Fruit fly (Drosophila melanogaster): Measurements from ENCODE around the gene peg.

The peg gene

DNA sequence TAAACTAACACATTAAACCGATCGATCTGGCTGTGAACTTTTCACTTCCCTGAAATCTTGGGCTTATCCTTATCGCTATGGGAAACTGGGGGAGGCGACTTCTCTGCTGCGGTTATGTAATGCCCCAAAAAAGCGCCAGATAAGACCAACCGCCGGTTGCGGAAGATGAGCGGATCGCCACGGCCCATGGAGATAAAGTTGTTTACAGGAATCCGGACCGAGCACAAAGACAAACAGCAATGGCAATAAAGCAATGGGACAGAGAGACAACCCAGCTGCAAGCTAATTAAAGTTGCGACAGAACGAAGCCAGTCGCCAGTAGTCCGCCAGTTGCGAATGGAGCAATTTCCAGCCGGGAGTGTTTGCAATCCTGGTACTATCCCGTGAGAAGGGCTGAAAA lies 8.3 kb downstream of the peg start, which contains the start of gene CG5697:
CG5697 (plus strand) TSS at position 314 of the 400 bp plus-strand sequence.
- peak; percentile 26 for TF ChIP-seq Hr83 (GFP tag; optimal IDR thresholded peaks at IDR 0.05; ENCODE audit: poor library complexity, severe bottlenecking)
- no peak for TF ChIP-seq ey (GFP tag; optimal IDR thresholded peaks at IDR 0.05)
- TF ChIP-seq Myc (optimal IDR thresholded peaks at IDR 0.05) = no peak
- no peak for TF ChIP-seq Hnf4 (GFP tag; optimal IDR thresholded peaks at IDR 0.05)
- TF ChIP-seq OdsH (GFP tag; optimal IDR thresholded peaks at IDR 0.05) = peak; percentile 16
- TF ChIP-seq h (GFP tag; optimal IDR thresholded peaks at IDR 0.05) = peak; percentile 11
- no peak for TF ChIP-seq Rel (GFP tag; optimal IDR thresholded peaks at IDR 0.05)
- TF ChIP-seq Rel (tag; optimal IDR thresholded peaks at IDR 0.05) = peak; percentile 13
- TF ChIP-seq br (GFP tag; optimal IDR thresholded peaks at IDR 0.05) = peak; percentile 15
- TF ChIP-seq pan (optimal IDR thresholded peaks at IDR 0.05) = no peak
- peak in 1 of 2 experiments; percentile 31 for TF ChIP-seq foxo (GFP tag; optimal IDR thresholded peaks at IDR 0.05)

DNA sequence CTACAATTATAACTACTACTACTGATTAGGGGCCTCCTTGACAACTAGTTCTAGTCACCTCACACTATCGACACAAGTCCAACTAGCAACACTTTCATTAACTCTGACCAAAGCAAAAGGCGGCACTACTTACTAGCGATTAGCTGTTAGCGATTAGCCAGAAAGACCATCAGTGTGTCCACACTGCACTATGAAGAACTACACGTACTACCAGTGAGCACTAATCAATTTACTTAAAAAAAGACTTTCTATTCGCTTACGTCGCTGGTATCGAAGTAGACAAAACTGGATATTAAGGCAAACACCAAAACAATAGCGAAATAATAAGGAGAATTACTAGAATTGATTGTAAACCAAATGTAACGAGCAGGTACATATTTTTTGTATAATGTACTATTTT lies 10.2 kb downstream of the peg start:
- TF ChIP-seq OdsH (GFP tag; optimal IDR thresholded peaks at IDR 0.05) = no peak
- no peak for TF ChIP-seq br (GFP tag; optimal IDR thresholded peaks at IDR 0.05)
- TF ChIP-seq sage (GFP tag; optimal IDR thresholded peaks at IDR 0.05) = no peak
- no peak for TF ChIP-seq psq (GFP tag; optimal IDR thresholded peaks at IDR 0.05)
- TF ChIP-seq Hr78 (GFP tag; optimal IDR thresholded peaks at IDR 0.05) = no peak
- no peak for TF ChIP-seq usp (GFP tag; optimal IDR thresholded peaks at IDR 0.05)
- TF ChIP-seq HLH106 (tag; optimal IDR thresholded peaks at IDR 0.05) = no peak
- TF ChIP-seq lola (GFP tag; optimal IDR thresholded peaks at IDR 0.05) = no peak
- TF ChIP-seq Jra (GFP tag; optimal IDR thresholded peaks at IDR 0.05) = no peak
- no peak for TF ChIP-seq dl (GFP tag; optimal IDR thresholded peaks at IDR 0.05; ENCODE audit: insufficient read depth in 1 of 2, partially characterized antibody in 2 of 2)
- no peak for TF ChIP-seq sv (GFP tag; optimal IDR thresholded peaks at IDR 0.05)
- no peak for TF ChIP-seq Dfd (GFP tag; optimal IDR thresholded peaks at IDR 0.05)
- TF ChIP-seq GATAd (GFP tag; optimal IDR thresholded peaks at IDR 0.05) = no peak
- TF ChIP-seq CrebA (GFP tag; optimal IDR thresholded peaks at IDR 0.05; ENCODE audit: borderline replicate concordance) = no peak
- no peak for TF ChIP-seq foxo (GFP tag; optimal IDR thresholded peaks at IDR 0.05)
- TF ChIP-seq Sp1 (GFP tag; optimal IDR thresholded peaks at IDR 0.05) = no peak
- TF ChIP-seq Vsx2 (GFP tag; optimal IDR thresholded peaks at IDR 0.05; ENCODE audit: partially characterized antibody) = no peak
- no peak for TF ChIP-seq Abd-B (GFP tag; optimal IDR thresholded peaks at IDR 0.05)
- TF ChIP-seq brk (GFP tag; optimal IDR thresholded peaks at IDR 0.05) = no peak
- TF ChIP-seq dsf (GFP tag; optimal IDR thresholded peaks at IDR 0.05; ENCODE audit: borderline replicate concordance) = no peak

DNA sequence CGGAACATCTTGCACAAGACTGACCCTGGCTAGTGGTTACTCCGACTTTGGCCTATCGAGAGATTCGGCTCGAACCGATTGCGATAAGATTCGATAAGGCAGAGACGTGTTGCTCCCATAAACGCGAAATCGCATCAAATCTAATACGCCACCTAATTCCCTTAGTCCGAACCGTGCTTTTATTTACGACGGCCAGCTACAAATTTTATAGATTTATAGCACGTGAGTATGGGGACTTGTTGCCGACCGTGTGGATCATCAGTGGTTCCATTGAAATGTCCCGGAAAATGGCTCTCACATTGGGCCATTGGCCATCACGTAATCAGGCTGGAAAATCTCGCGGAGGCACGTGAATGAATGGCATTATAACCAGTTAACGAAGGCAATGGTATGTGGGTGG lies 17.0 kb downstream of the peg start, which contains the start of gene Alp5:
Alp5 (minus strand) TSS at position 24 of the 400 bp plus-strand sequence.
- TF ChIP-seq CrebA (GFP tag; optimal IDR thresholded peaks at IDR 0.05; ENCODE audit: borderline replicate concordance) (peak; percentile 35), brk (GFP tag; optimal IDR thresholded peaks at IDR 0.05) (no peak)

DNA sequence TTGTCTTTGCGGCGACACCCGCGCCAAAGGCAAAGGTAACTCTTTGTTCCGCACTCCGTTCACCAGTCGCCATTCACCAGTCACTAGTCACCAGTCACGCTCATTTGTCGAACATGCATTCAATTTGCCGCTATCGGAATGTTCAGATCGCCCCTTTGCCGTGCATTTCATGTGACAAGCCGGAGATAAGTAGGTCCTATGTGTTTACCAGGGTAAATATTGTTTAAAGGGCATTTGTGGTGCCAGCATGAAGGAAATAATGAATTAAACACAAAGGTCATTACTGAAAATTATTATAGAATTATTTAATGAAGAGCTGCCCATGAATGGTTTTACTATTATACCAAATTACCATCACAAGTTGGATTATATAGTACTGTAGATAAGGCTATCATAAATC lies 22.8 kb downstream of the peg start:
- no peak for TF ChIP-seq ey (GFP tag; optimal IDR thresholded peaks at IDR 0.05)
- no peak for TF ChIP-seq foxo (GFP tag; optimal IDR thresholded peaks at IDR 0.05)
- TF ChIP-seq brk (GFP tag; optimal IDR thresholded peaks at IDR 0.05) = no peak
- TF ChIP-seq Hr83 (GFP tag; optimal IDR thresholded peaks at IDR 0.05; ENCODE audit: poor library complexity, severe bottlenecking) = no peak
- no peak for TF ChIP-seq psq (GFP tag; optimal IDR thresholded peaks at IDR 0.05)
- no peak for TF ChIP-seq OdsH (GFP tag; optimal IDR thresholded peaks at IDR 0.05)

DNA sequence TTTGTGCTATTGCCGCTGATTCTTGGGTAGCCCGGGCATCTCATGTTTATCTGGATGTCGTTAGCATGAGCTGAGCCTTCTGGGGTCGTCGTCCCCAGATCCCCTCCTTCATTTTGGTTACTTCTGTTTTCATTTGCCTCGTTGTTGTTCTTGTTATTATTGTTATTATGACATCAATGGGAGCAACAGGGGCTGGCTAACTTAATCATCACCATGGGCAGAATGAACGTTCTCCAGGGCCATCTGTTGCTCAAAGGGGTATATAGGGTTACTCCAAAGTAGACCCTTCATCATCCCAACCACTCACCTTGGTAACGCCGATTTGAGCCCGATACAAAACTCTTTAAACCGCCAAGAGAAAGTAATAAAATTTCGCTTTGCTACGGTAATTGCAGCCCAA lies 25.6 kb downstream of the peg start:
- TF ChIP-seq fru (GFP tag; optimal IDR thresholded peaks at IDR 0.05) (no peak), brk (GFP tag; optimal IDR thresholded peaks at IDR 0.05) (no peak), HLH106 (tag; optimal IDR thresholded peaks at IDR 0.05) (no peak), dsf (GFP tag; optimal IDR thresholded peaks at IDR 0.05; ENCODE audit: borderline replicate concordance) (no peak), br (GFP tag; optimal IDR thresholded peaks at IDR 0.05) (no peak), Rel (GFP tag; optimal IDR thresholded peaks at IDR 0.05) (no peak), Rel (tag; optimal IDR thresholded peaks at IDR 0.05) (no peak), Sp1 (GFP tag; optimal IDR thresholded peaks at IDR 0.05) (no peak)

DNA sequence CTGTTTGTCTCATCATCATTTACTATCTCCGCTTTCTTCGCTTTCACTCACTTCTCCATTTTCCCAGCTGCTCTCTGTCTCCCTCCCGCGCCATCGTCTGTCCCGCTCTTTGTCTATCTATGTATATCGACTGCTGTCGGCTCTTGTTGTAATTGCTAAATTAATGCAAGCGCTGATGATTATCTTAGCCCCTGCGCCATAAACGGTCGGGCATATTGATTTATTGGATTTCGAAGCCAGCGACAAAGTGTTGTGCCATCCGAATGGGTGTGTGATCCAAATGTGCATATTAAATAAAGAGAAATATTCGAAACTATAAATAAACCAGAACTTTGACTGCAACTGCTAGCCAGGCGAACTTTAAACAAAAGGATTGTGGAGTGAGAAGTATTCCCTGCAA lies 33.6 kb downstream of the peg start:
- TF ChIP-seq CG9705 (GFP tag; optimal IDR thresholded peaks at IDR 0.05) = no peak
- no peak for TF ChIP-seq Jra (GFP tag; optimal IDR thresholded peaks at IDR 0.05)
- TF ChIP-seq Rel (GFP tag; optimal IDR thresholded peaks at IDR 0.05) = no peak
- no peak for TF ChIP-seq Rel (tag; optimal IDR thresholded peaks at IDR 0.05)
- no peak for TF ChIP-seq Mio (GFP tag; optimal IDR thresholded peaks at IDR 0.05)
- no peak for TF ChIP-seq Dfd (GFP tag; optimal IDR thresholded peaks at IDR 0.05)
- no peak for TF ChIP-seq pan (optimal IDR thresholded peaks at IDR 0.05)
- no peak for TF ChIP-seq lola (GFP tag; optimal IDR thresholded peaks at IDR 0.05)
- no peak for TF ChIP-seq rgr (GFP tag; optimal IDR thresholded peaks at IDR 0.05)
- TF ChIP-seq jim (GFP tag; optimal IDR thresholded peaks at IDR 0.05) = no peak
- no peak for TF ChIP-seq HLH106 (tag; optimal IDR thresholded peaks at IDR 0.05)
- TF ChIP-seq Hr78 (GFP tag; optimal IDR thresholded peaks at IDR 0.05) = no peak
- no peak for TF ChIP-seq dsf (GFP tag; optimal IDR thresholded peaks at IDR 0.05; ENCODE audit: borderline replicate concordance)
- no peak for TF ChIP-seq Dif (GFP tag; optimal IDR thresholded peaks at IDR 0.05; ENCODE audit: partially characterized antibody)
- TF ChIP-seq psq (GFP tag; optimal IDR thresholded peaks at IDR 0.05) = no peak
- no peak for TF ChIP-seq usp (GFP tag; optimal IDR thresholded peaks at IDR 0.05)
- no peak for TF ChIP-seq ey (GFP tag; optimal IDR thresholded peaks at IDR 0.05)
- no peak for TF ChIP-seq sage (GFP tag; optimal IDR thresholded peaks at IDR 0.05)
- TF ChIP-seq fru (GFP tag; optimal IDR thresholded peaks at IDR 0.05) = no peak

Measured in whole organism, wandering third instar larva.